Fruit fly (Drosophila melanogaster) whole organism, embryonic: ENCODE results near the gene CG13810.

Experiments used
- CG10366 ChIP-seq: fragments of 200-800 bp; sonication (Bioruptor generic); IDR thresholded peaks from 2 replicates; pipeline ENCODE4 v1.3.6; 2022; ENCODE audit warnings: missing biosample characterization, missing genetic modification characterization
- CG12391 ChIP-seq: fragments of 200-800 bp; sonication (Bioruptor generic); optimal IDR thresholded peaks from 3 replicates; lab custom pipeline; 2018; ENCODE audit warnings: missing biosample characterization, mild to moderate bottlenecking, missing genetic modification characterization, moderate library complexity
- CG13424 ChIP-seq: fragments of 200-800 bp; sonication (Bioruptor generic); optimal IDR thresholded peaks from 2 replicates; lab custom pipeline; 2019; ENCODE audit warnings: missing biosample characterization, mild to moderate bottlenecking, missing genetic modification characterization, moderate library complexity
- CG14050 ChIP-seq: fragments of 200-800 bp; sonication (Bioruptor generic); IDR thresholded peaks from 3 replicates; pipeline ENCODE4 v1.3.6; 2022; ENCODE audit warnings: missing biosample characterization, missing genetic modification characterization
- CG17359 ChIP-seq: fragments of 200-800 bp; sonication (Bioruptor generic); optimal IDR thresholded peaks from 3 replicates; lab custom pipeline; 2018; ENCODE audit warnings: missing biosample characterization, mild to moderate bottlenecking, missing genetic modification characterization, moderate library complexity
- CG2129 ChIP-seq: fragments of 200-800 bp; sonication (Bioruptor generic); IDR thresholded peaks from 2 replicates; pipeline ENCODE4 v1.3.6; 2022; ENCODE audit warnings: missing biosample characterization, missing genetic modification characterization; ENCODE audit not compliant: partially characterized antibody
- CG31365 ChIP-seq: fragments of 200-800 bp; sonication (Bioruptor generic); optimal IDR thresholded peaks from 2 replicates; lab custom pipeline; 2018; ENCODE audit warnings: missing biosample characterization, mild to moderate bottlenecking, missing genetic modification characterization
- CG34422 ChIP-seq: fragments of 200-800 bp; sonication (Bioruptor generic); IDR thresholded peaks from 3 replicates; pipeline ENCODE4 v1.3.6; 2022; ENCODE audit warnings: missing biosample characterization, missing genetic modification characterization
- CG7786 ChIP-seq: fragments of 200-800 bp; sonication (Bioruptor generic); optimal IDR thresholded peaks from 2 replicates; lab custom pipeline; 2016; ENCODE audit warnings: missing biosample characterization, missing genetic modification characterization
- CTCF ChIP-seq: fragments of 200-800 bp; sonication (Bioruptor generic); optimal IDR thresholded peaks from 2 replicates; lab custom pipeline; 2017; ENCODE audit warnings: missing biosample characterization, mild to moderate bottlenecking, missing genetic modification characterization, moderate library complexity
- Deaf1 ChIP-seq: fragments of 200-800 bp; optimal IDR thresholded peaks from 3 replicates; lab custom pipeline; 2019; ENCODE audit warnings: missing biosample characterization, mild to moderate bottlenecking, missing genetic modification characterization, moderate library complexity
- Dek ChIP-seq: fragments of 200-800 bp; sonication (Bioruptor generic); optimal IDR thresholded peaks from 3 replicates; lab custom pipeline; 2019; ENCODE audit warnings: missing biosample characterization, mild to moderate bottlenecking, missing genetic modification characterization, moderate library complexity
- Dfd ChIP-seq, 2 experiments: fragments of >200 bp; optimal IDR thresholded peaks; 2 replicates each; lab custom pipeline; 2017; ENCODE audit warnings: missing biosample characterization in 2 of 2, missing genetic modification characterization in 2 of 2
- Elba2 ChIP-seq: fragments of 200-800 bp; sonication (Bioruptor generic); optimal IDR thresholded peaks from 3 replicates; lab custom pipeline; 2016; ENCODE audit warnings: missing biosample characterization, missing genetic modification characterization
- Fer3 ChIP-seq: fragments of 200-800 bp; sonication (Bioruptor generic); optimal IDR thresholded peaks from 2 replicates; lab custom pipeline; 2018; ENCODE audit warnings: missing biosample characterization, mild to moderate bottlenecking, missing genetic modification characterization, moderate library complexity
- Jarid2 ChIP-seq: fragments of 200-800 bp; sonication (Bioruptor generic); optimal IDR thresholded peaks from 3 replicates; lab custom pipeline; 2017; ENCODE audit warnings: mild to moderate bottlenecking, missing biosample characterization, missing genetic modification reagents, missing genetic modification characterization
- Med ChIP-seq: fragments of 200-800 bp; sonication (Bioruptor generic); peaks from one replicate; lab custom pipeline; 2016; ENCODE audit warnings: missing biosample characterization, missing genetic modification characterization, mild to moderate bottlenecking, inconsistent platforms, moderate library complexity
- Nf-YC ChIP-seq: fragments of 200-800 bp; optimal IDR thresholded peaks from 3 replicates; lab custom pipeline; 2019; ENCODE audit warnings: missing biosample characterization, mild to moderate bottlenecking, missing genetic modification characterization, moderate library complexity
- Trl ChIP-seq, 3 experiments: fragments of >200 bp in 2 of 3; fragments of 200-800 bp in 1 of 3; sonication (Bioruptor generic) in 1 of 3; optimal IDR thresholded peaks; 2 replicates in 1 of 3; 3 replicates in 2 of 3; lab custom pipeline; 2016 to 2017; ENCODE audit warnings: missing biosample characterization in 1 of 3, missing genetic modification characterization in 1 of 3
- abd-A ChIP-seq: fragments of 200-800 bp; sonication (Bioruptor generic); optimal IDR thresholded peaks from 3 replicates; lab custom pipeline; 2019; ENCODE audit warnings: missing biosample characterization, mild to moderate bottlenecking, missing genetic modification characterization, moderate library complexity
- amos ChIP-seq: fragments of 200-800 bp; sonication (Bioruptor generic); IDR thresholded peaks from 2 replicates; pipeline ENCODE4 v1.3.6; 2022; ENCODE audit warnings: missing biosample characterization, missing genetic modification characterization; ENCODE audit not compliant: partially characterized antibody
- ci ChIP-seq: fragments of 200-800 bp; sonication (Bioruptor generic); IDR thresholded peaks from 3 replicates; pipeline ENCODE4 v1.3.6; 2022; ENCODE audit warnings: missing biosample characterization, missing genetic modification characterization
- dysf ChIP-seq: fragments of 200-800 bp; sonication (Bioruptor generic); IDR thresholded peaks from 3 replicates; pipeline ENCODE4 v1.3.6; 2022; ENCODE audit warnings: missing biosample characterization, missing genetic modification characterization
- ewg ChIP-seq: fragments of 200-800 bp; sonication (Bioruptor generic); optimal IDR thresholded peaks from 3 replicates; lab custom pipeline; 2017; ENCODE audit warnings: mild to moderate bottlenecking, missing biosample characterization, missing genetic modification reagents, missing genetic modification characterization
- fd64A ChIP-seq: fragments of 200-800 bp; sonication (Bioruptor generic); optimal IDR thresholded peaks from 3 replicates; lab custom pipeline; 2018; ENCODE audit warnings: missing biosample characterization, mild to moderate bottlenecking, missing genetic modification characterization
- ftz-f1 ChIP-seq: fragments of 200-800 bp; sonication (Bioruptor generic); optimal IDR thresholded peaks from 2 replicates; lab custom pipeline; 2016; ENCODE audit warnings: missing biosample characterization, missing genetic modification characterization
- phol ChIP-seq: fragments of 200-800 bp; sonication (Bioruptor generic); optimal IDR thresholded peaks from 3 replicates; lab custom pipeline; 2018; ENCODE audit warnings: missing biosample characterization, mild to moderate bottlenecking, missing genetic modification characterization, moderate library complexity
- pita ChIP-seq: fragments of 200-800 bp; sonication (Bioruptor generic); optimal IDR thresholded peaks from 2 replicates; lab custom pipeline; 2017; ENCODE audit warnings: missing biosample characterization, mild to moderate bottlenecking, missing genetic modification characterization
- seq ChIP-seq: fragments of 200-800 bp; sonication (Bioruptor generic); IDR thresholded peaks from 2 replicates; pipeline ENCODE4 v1.3.6; 2022; ENCODE audit warnings: missing biosample characterization, missing genetic modification characterization
- sna ChIP-seq: fragments of 200-800 bp; sonication (Bioruptor generic); IDR thresholded peaks from 2 replicates; pipeline ENCODE4 v1.3.6; 2022; ENCODE audit warnings: missing biosample characterization, missing genetic modification characterization; ENCODE audit not compliant: partially characterized antibody
- stwl ChIP-seq: fragments of 200-800 bp; sonication (Bioruptor generic); optimal IDR thresholded peaks from 3 replicates; lab custom pipeline; 2018; ENCODE audit warnings: missing biosample characterization, mild to moderate bottlenecking, missing genetic modification characterization, moderate library complexity
- tgo ChIP-seq: fragments of 200-800 bp; sonication (Bioruptor generic); IDR thresholded peaks from 3 replicates; pipeline ENCODE4 v1.3.6; 2022; ENCODE audit warnings: missing biosample characterization, missing genetic modification characterization
- tio ChIP-seq: fragments of 200-800 bp; sonication (Bioruptor generic); optimal IDR thresholded peaks from 2 replicates; lab custom pipeline; 2017; ENCODE audit warnings: missing biosample characterization, missing genetic modification characterization, inconsistent platforms
- vfl ChIP-seq: fragments of 200-800 bp; sonication (Bioruptor generic); optimal IDR thresholded peaks from 2 replicates; lab custom pipeline; 2016; ENCODE audit warnings: missing biosample characterization, missing genetic modification characterization
- vvl ChIP-seq: fragments of 200-800 bp; sonication (Bioruptor generic); IDR thresholded peaks from 2 replicates; pipeline ENCODE4 v1.3.6; 2022; ENCODE audit warnings: missing biosample characterization, missing genetic modification characterization
- wek ChIP-seq: fragments of 200-800 bp; sonication (Bioruptor generic); optimal IDR thresholded peaks from 3 replicates; lab custom pipeline; 2018; ENCODE audit warnings: missing biosample characterization, mild to moderate bottlenecking, missing genetic modification characterization, moderate library complexity

The CG13810 gene

dm6 chr3L:2196713-2197112, 11.0 kb downstream of the CG13810 start, which contains the start of gene CG8960:
TSS of gene CG8960 (plus strand) at chr3L:2197013.
- TF ChIP-seq CG13424 (tag; lab: Kevin White, UChicago) (no peak), Elba2 (GFP tag; lab: Kevin White, UChicago) (peak; percentile 50)
- TF ChIP-seq, all 482 proteins: peak for 1

- no peak for TF ChIP-seq vfl
- no peak for TF ChIP-seq wek
- TF ChIP-seq ewg (GFP tag; lab: Kevin White, UChicago): no peak
- no peak for TF ChIP-seq CG34422 (GFP tag; lab: Robert Waterston, UW)
- no peak for TF ChIP-seq phol
- no peak for TF ChIP-seq CG7786
- TF ChIP-seq CG10366 (GFP tag; lab: Robert Waterston, UW): no peak
- TF ChIP-seq amos: no peak
- no peak for TF ChIP-seq CG12391 (tag; lab: Kevin White, UChicago)
- no peak for TF ChIP-seq CG2129 (GFP tag; lab: Robert Waterston, UW)
- no peak for TF ChIP-seq Nf-YC
Measured at dm6 chr3L:2212403-2212802, 26.7 kb downstream of the CG13810 start, which contains the start of gene CG15878. TSS of gene CG15878 (minus strand) at chr3L:2212503.

dm6 chr3L:2228367-2229171, 42.8 kb downstream of the CG13810 start:
- TF ChIP-seq stwl (tag; lab: Kevin White, UChicago) (peak; percentile 5), Deaf1 (tag; lab: Kevin White, UChicago) (peak; percentile 97), ftz-f1 (GFP tag; lab: Kevin White, UChicago) (peak; percentile 30), CTCF (peak; percentile 85), Jarid2 (GFP tag; lab: Kevin White, UChicago) (no peak), CG14050 (GFP tag; lab: Robert Waterston, UW) (no peak), Med (GFP tag; lab: Kevin White, UChicago) (peak; percentile 33), Dek (tag; lab: Kevin White, UChicago) (no peak), CG31365 (peak; percentile 96), tio (GFP tag; lab: Kevin White, UChicago) (no peak), fd64A (GFP tag; lab: Kevin White, UChicago) (no peak), Dfd (GFP tag; optimal IDR thresholded peaks at IDR 0.05; lab: Kevin White, UChicago) (peak in 1 of 2 experiments; percentile 94), sna (GFP tag; lab: Robert Waterston, UW) (no peak), dysf (GFP tag; lab: Robert Waterston, UW) (no peak), abd-A (tag; lab: Kevin White, UChicago) (no peak), seq (0 out of 2 replicates have a peak, but pooled peaks have one; percentile 22), pita (GFP tag; lab: Kevin White, UChicago) (peak; percentile 17), Fer3 (no peak), CG17359 (no peak), tgo (GFP tag; lab: Robert Waterston, UW) (no peak), ci (GFP tag; lab: Robert Waterston, UW) (0 out of 3 replicates have a peak, but pooled peaks have one; percentile 8), vvl (peak; percentile 7; the same call in 1 of the 2 replicates), Trl (optimal IDR thresholded peaks at IDR 0.05; lab: Kevin White, UChicago) (peak; percentile 32 to 60), Trl (GFP tag; optimal IDR thresholded peaks at IDR 0.05; lab: Kevin White, UChicago) (no peak)
- TF ChIP-seq, all 482 proteins: peak for 12
